Fruit fly (Drosophila melanogaster): ENCODE results near the gene HGTX.

The HGTX gene

DNA sequence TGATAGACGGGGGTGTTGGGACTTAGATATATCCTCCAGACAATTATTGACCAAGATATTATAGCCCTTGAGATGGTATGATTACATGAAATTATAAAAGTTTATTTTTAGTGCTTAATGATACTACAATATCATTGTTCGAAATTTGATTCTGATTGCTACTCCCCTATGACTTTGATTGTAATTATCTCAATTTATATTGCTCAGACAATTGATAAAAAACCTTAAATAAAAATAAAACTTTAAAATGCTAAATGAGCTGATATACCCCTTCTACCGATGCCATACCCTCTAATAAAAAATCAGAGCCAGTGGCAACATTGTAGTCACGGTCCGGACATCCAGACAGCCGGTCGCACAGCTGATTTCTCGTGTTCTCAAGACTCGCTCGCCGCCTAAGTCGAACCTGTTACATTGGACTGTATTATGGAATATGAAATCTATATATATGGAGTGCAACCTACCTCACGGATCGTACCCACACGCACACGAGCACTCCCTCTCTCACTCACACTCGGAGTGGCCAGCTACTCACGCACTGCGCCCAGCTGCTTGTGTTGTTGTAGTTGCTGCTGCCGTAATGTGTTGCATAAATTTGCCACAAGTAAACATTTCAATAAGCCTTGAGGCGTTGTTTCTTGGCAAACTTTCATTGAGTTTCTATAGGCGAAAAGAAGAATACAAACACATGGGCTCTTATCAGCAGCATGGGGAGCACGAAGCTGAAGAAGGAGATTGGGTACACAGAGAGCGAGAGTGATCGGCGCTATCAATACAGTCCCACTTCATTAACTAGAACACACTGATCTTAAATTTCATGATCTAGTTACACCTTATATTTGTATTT, 13.8 kb upstream of the HGTX start (continued):
- TF ChIP-seq CG6854 (GFP tag; optimal IDR thresholded peaks at IDR 0.05) = no peak
- TF ChIP-seq pnt (GFP tag; optimal IDR thresholded peaks at IDR 0.05) = no peak
- TF ChIP-seq CG11723 (GFP tag; optimal IDR thresholded peaks at IDR 0.05) = no peak
- TF ChIP-seq dimm (GFP tag; IDR thresholded peaks at IDR 0.05) = no peak
- no peak for TF ChIP-seq eve (GFP tag; optimal IDR thresholded peaks at IDR 0.05)
- TF ChIP-seq CG8765 (GFP tag; IDR thresholded peaks at IDR 0.05) = no peak
- no peak for TF ChIP-seq CG18764 (GFP tag; optimal IDR thresholded peaks at IDR 0.05)
- no peak for TF ChIP-seq CG10366 (GFP tag; IDR thresholded peaks at IDR 0.05)
- TF ChIP-seq Asciz (GFP tag; optimal IDR thresholded peaks at IDR 0.05) = no peak
- TF ChIP-seq CG6689 (GFP tag; IDR thresholded peaks at IDR 0.05) = no peak; the same call in 1 of the 2 replicates
- no peak for TF ChIP-seq H15 (GFP tag; IDR thresholded peaks at IDR 0.05)
- TF ChIP-seq disco-r (GFP tag; optimal IDR thresholded peaks at IDR 0.05) = no peak
- peak; percentile 8 for TF ChIP-seq PHDP (tag; optimal IDR thresholded peaks at IDR 0.05)
- TF ChIP-seq ci (GFP tag; IDR thresholded peaks at IDR 0.05) = no peak
- no peak for TF ChIP-seq CG17912 (GFP tag; optimal IDR thresholded peaks at IDR 0.05)
- TF ChIP-seq CG7928 (GFP tag; optimal IDR thresholded peaks at IDR 0.05) = no peak
- TF ChIP-seq gfzf (GFP tag; optimal IDR thresholded peaks at IDR 0.05) = no peak

DNA sequence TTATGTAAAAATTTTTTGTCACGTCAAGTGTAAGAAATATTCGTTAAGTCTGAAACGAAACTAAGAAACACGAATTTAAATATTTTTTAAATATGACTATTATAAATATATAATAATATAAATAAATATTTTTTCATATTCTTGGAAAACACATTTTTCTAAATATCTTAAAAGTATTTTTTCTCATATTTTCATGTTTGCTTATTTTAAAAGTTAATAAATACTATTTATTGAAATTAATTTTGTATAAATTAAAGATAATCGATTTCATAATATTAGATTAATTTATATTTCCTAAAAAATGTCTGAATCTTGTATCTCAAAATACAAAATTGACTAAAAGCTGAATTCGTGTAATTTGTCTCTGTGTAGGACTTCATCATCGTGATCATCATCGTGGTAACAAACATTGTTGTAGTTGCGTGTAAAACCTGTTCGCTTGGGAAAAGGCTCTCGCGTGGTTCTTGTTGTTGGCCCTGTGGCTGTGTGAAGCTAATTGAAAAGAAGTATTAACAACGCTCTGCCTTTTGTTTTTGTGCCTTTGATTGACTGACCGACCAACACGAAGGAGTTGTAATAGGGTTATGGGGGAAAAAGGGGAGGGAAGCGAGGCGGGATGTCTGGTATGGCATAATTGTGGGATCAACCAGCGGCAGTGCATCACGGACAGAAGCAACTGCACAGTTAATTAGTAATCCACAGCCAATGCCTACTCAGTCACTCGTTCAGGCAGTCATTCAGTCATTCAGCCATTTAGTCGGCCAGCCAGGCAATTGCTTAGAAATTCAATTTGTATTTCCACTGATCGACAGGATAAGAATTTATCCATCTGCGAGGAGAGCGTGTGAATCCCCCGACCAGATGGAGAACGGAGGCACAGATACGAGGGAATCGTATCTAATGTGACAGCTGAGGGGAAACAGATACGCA, 12.3 kb upstream of the HGTX start:
- TF ChIP-seq gt (GFP tag; IDR thresholded peaks at IDR 0.05) = no peak
- TF ChIP-seq CG6765 (GFP tag; optimal IDR thresholded peaks at IDR 0.05) = no peak
- no peak for TF ChIP-seq Aef1 (GFP tag; IDR thresholded peaks at IDR 0.05)
- no peak for TF ChIP-seq ems (GFP tag; optimal IDR thresholded peaks at IDR 0.05)
- TF ChIP-seq CG10543 (GFP tag; optimal IDR thresholded peaks at IDR 0.05) = no peak
- TF ChIP-seq unpg (GFP tag; optimal IDR thresholded peaks at IDR 0.05) = peak; percentile 13
- TF ChIP-seq Bdp1 (GFP tag; optimal IDR thresholded peaks at IDR 0.05) = no peak
- TF ChIP-seq CG7839 (tag; optimal IDR thresholded peaks at IDR 0.05) = peak; percentile 39
- TF ChIP-seq CG10431 (GFP tag; optimal IDR thresholded peaks at IDR 0.05) = no peak
- TF ChIP-seq CG11504 (tag; optimal IDR thresholded peaks at IDR 0.05) = peak; percentile 38
- TF ChIP-seq CG17186 (GFP tag; optimal IDR thresholded peaks at IDR 0.05) = no peak
- no peak for TF ChIP-seq CG12299 (tag; optimal IDR thresholded peaks at IDR 0.05)
- no peak for TF ChIP-seq Dref (GFP tag; IDR thresholded peaks at IDR 0.05)
- no peak for TF ChIP-seq Pdp1 (GFP tag; optimal IDR thresholded peaks at IDR 0.05)
- TF ChIP-seq CG4617 (GFP tag; optimal IDR thresholded peaks at IDR 0.05; ENCODE audit: borderline replicate concordance) = no peak
- no peak for TF ChIP-seq CG31388 (GFP tag; optimal IDR thresholded peaks at IDR 0.05)
- no peak for TF ChIP-seq maf-S (GFP tag; optimal IDR thresholded peaks at IDR 0.05)
- no peak for TF ChIP-seq Xbp1 (GFP tag; optimal IDR thresholded peaks at IDR 0.05)
- no peak for TF ChIP-seq knrl (GFP tag; IDR thresholded peaks at IDR 0.05; ENCODE audit: partially characterized antibody)
- TF ChIP-seq ap (GFP tag; IDR thresholded peaks at IDR 0.05) = no peak
- peak; percentile 31 for TF ChIP-seq CG5180 (GFP tag; optimal IDR thresholded peaks at IDR 0.05)
- peak; percentile 71 for TF ChIP-seq dmrt11E (tag; optimal IDR thresholded peaks at IDR 0.05)
- no peak for TF ChIP-seq CG4707 (GFP tag; optimal IDR thresholded peaks at IDR 0.05)
- TF ChIP-seq Stat92E (GFP tag; optimal IDR thresholded peaks at IDR 0.05) = no peak
- TF ChIP-seq org-1 (GFP tag; optimal IDR thresholded peaks at IDR 0.05) = no peak
- no peak for TF ChIP-seq bsh (GFP tag; optimal IDR thresholded peaks at IDR 0.05)
- no peak for TF ChIP-seq Dbx (GFP tag; IDR thresholded peaks at IDR 0.05)
- no peak for TF ChIP-seq CG9609 (GFP tag; optimal IDR thresholded peaks at IDR 0.05)
- no peak for TF ChIP-seq Opbp (GFP tag; IDR thresholded peaks at IDR 0.05; ENCODE audit: partially characterized antibody)
